Worm (Caenorhabditis elegans) whole organism, early embryonic: ENCODE data around the gene T15B7.8.

ENCODE experiments used
- B0310.2 ChIP-seq: sonication (generic microtip); optimal IDR thresholded peaks from 2 replicates; lab custom pipeline; 2016; ENCODE audit warnings: mild to moderate bottlenecking, missing genetic modification characterization, missing compliant biosample characterization
- F13C5.2 ChIP-seq: sonication (generic microtip); optimal IDR thresholded peaks from 2 replicates; lab custom pipeline; 2017; ENCODE audit warnings: mild to moderate bottlenecking, missing genetic modification characterization, inconsistent platforms, missing compliant biosample characterization
- aly-1 ChIP-seq: sonication (generic microtip); optimal IDR thresholded peaks from 2 replicates; lab custom pipeline; 2016; ENCODE audit warnings: missing genetic modification characterization, missing compliant biosample characterization
- ama-1 ChIP-seq: fragments of 150-350 bp; optimal IDR thresholded peaks from 2 replicates; lab custom pipeline; 2014
- ceh-13 ChIP-seq: fragments of 200-800 bp; sonication (Bioruptor generic); optimal IDR thresholded peaks from 2 replicates; lab custom pipeline; 2018; ENCODE audit warnings: mild to moderate bottlenecking, missing genetic modification characterization, missing compliant biosample characterization
- ceh-36 ChIP-seq: sonication (generic microtip); optimal IDR thresholded peaks from 2 replicates; lab custom pipeline; 2016; ENCODE audit warnings: missing genetic modification characterization, inconsistent platforms, missing compliant biosample characterization
- ets-7 ChIP-seq: sonication (generic microtip); optimal IDR thresholded peaks from 2 replicates; lab custom pipeline; 2016; ENCODE audit warnings: missing genotype, missing genetic modification characterization, missing compliant biosample characterization
- flt-1 ChIP-seq: fragments of 200-800 bp; sonication (Bioruptor generic); IDR thresholded peaks from 2 replicates; pipeline ENCODE4 v1.3.6; 2022; ENCODE audit warnings: missing genetic modification characterization, missing compliant biosample characterization
- hmbx-1 ChIP-seq: sonication (generic microtip); optimal IDR thresholded peaks from 2 replicates; lab custom pipeline; 2016; ENCODE audit warnings: mild to moderate bottlenecking, missing genetic modification characterization, missing compliant biosample characterization
- hmg-4 ChIP-seq: fragments of 200-800 bp; sonication (Bioruptor generic); optimal IDR thresholded peaks from 2 replicates; lab custom pipeline; 2018; ENCODE audit warnings: mild to moderate bottlenecking, missing genetic modification characterization, missing compliant biosample characterization
- hnd-1 ChIP-seq: sonication (generic microtip); optimal IDR thresholded peaks from 2 replicates; lab custom pipeline; 2016; ENCODE audit warnings: missing genetic modification characterization, missing compliant biosample characterization
- pes-1 ChIP-seq: fragments of 200-800 bp; sonication (Bioruptor generic); IDR thresholded peaks from 2 replicates; pipeline ENCODE4 v1.3.6; 2022; ENCODE audit warnings: missing genetic modification reagents, missing genetic modification characterization, missing compliant biosample characterization
- scrt-1 ChIP-seq: fragments of 200-800 bp; sonication (Bioruptor generic); IDR thresholded peaks from 2 replicates; pipeline ENCODE4 v1.3.6; 2022; ENCODE audit warnings: missing genetic modification characterization, missing compliant biosample characterization
- sea-1 ChIP-seq: fragments of 200-800 bp; sonication (Bioruptor generic); conservative IDR thresholded peaks from 2 replicates; pipeline ENCODE4 v1.3.6; 2022; ENCODE audit warnings: missing genetic modification characterization, missing compliant biosample characterization
- tbx-11 ChIP-seq: fragments of 200-800 bp; sonication (Bioruptor generic); IDR thresholded peaks from 2 replicates; pipeline ENCODE4 v1.3.6; 2022; ENCODE audit warnings: missing genetic modification characterization, missing compliant biosample characterization
- tbx-37 ChIP-seq: fragments of 200-800 bp; sonication (Bioruptor generic); conservative IDR thresholded peaks from 2 replicates; pipeline ENCODE4 v1.3.6; 2022; ENCODE audit warnings: missing genetic modification reagents, missing genetic modification characterization, missing compliant biosample characterization
- tra-4 ChIP-seq: sonication (generic microtip); optimal IDR thresholded peaks from 2 replicates; lab custom pipeline; 2017; ENCODE audit warnings: missing genetic modification characterization, missing compliant biosample characterization

T15B7.8 gene

ce11 chrV:6808962-6809361, 12.6 kb upstream of the T15B7.8 start, which contains the start of gene dmsr-16:
Gene dmsr-16, minus strand, starts transcription at chrV:6809062.
- TF ChIP-seq B0310.2 (tag; lab: Kevin White, UChicago) (no peak), ceh-13 (GFP tag; lab: Kevin White, UChicago) (no peak), F13C5.2 (tag; lab: Kevin White, UChicago) (no peak), hnd-1 (tag; lab: Kevin White, UChicago) (no peak), tbx-37 (no peak), pes-1 (GFP tag; lab: Robert Waterston, UW) (no peak), hmg-4 (GFP tag; lab: Kevin White, UChicago) (no peak), hmbx-1 (tag; lab: Kevin White, UChicago) (no peak), ets-7 (tag; lab: Kevin White, UChicago) (no peak)

ce11 chrV:6810091-6810490, 11.5 kb upstream of the T15B7.8 start:
- TF ChIP-seq pes-1 (GFP tag; lab: Robert Waterston, UW) = no peak
- TF ChIP-seq tbx-37 = no peak
- TF ChIP-seq hnd-1 (tag; lab: Kevin White, UChicago) = no peak
- TF ChIP-seq ets-7 (tag; lab: Kevin White, UChicago) = no peak

ce11 chrV:6811863-6812262, 9.7 kb upstream of the T15B7.8 start:
- no peak for TF ChIP-seq tra-4 (tag; lab: Kevin White, UChicago)
- TF ChIP-seq sea-1 (GFP tag; lab: Robert Waterston, UW) = no peak
- TF ChIP-seq B0310.2 (tag; lab: Kevin White, UChicago) = no peak
- no peak for TF ChIP-seq aly-1 (tag; lab: Kevin White, UChicago)
- TF ChIP-seq ceh-13 (GFP tag; lab: Kevin White, UChicago) = no peak
- no peak for TF ChIP-seq ama-1

- TF ChIP-seq F13C5.2 (tag; lab: Kevin White, UChicago) (no peak), ceh-36 (no peak), sea-1 (GFP tag; lab: Robert Waterston, UW) (no peak), tra-4 (tag; lab: Kevin White, UChicago) (no peak), B0310.2 (tag; lab: Kevin White, UChicago) (no peak), hmg-4 (GFP tag; lab: Kevin White, UChicago) (no peak)
Observed at ce11 chrV:6813862-6814261, 7.7 kb upstream of the T15B7.8 start.

- no peak for TF ChIP-seq tbx-37
- TF ChIP-seq tra-4 (tag; lab: Kevin White, UChicago) = no peak
- no peak for TF ChIP-seq ama-1
- no peak for TF ChIP-seq B0310.2 (tag; lab: Kevin White, UChicago)
- no peak for TF ChIP-seq scrt-1 (GFP tag; lab: Robert Waterston, UW)
- no peak for TF ChIP-seq flt-1 (GFP tag; lab: Robert Waterston, UW)
- no peak for TF ChIP-seq sea-1 (GFP tag; lab: Robert Waterston, UW)
Observed at ce11 chrV:6817184-6817583, 4.4 kb upstream of the T15B7.8 start, which contains the start of gene dmsr-14. Gene dmsr-14, minus strand, starts transcription at chrV:6817284.

- TF ChIP-seq ceh-13 (GFP tag; lab: Kevin White, UChicago) = no peak
- TF ChIP-seq ama-1 = no peak
- TF ChIP-seq ceh-36 = no peak
- TF ChIP-seq hmbx-1 (tag; lab: Kevin White, UChicago) = no peak
- TF ChIP-seq hnd-1 (tag; lab: Kevin White, UChicago) = no peak
- TF ChIP-seq flt-1 (GFP tag; lab: Robert Waterston, UW) = no peak
- TF ChIP-seq sea-1 (GFP tag; lab: Robert Waterston, UW) = no peak
- TF ChIP-seq aly-1 (tag; lab: Kevin White, UChicago) = no peak
- TF ChIP-seq B0310.2 (tag; lab: Kevin White, UChicago) = no peak
- TF ChIP-seq hmg-4 (GFP tag; lab: Kevin White, UChicago) = no peak
- TF ChIP-seq ets-7 (tag; lab: Kevin White, UChicago) = no peak
- no peak for TF ChIP-seq F13C5.2 (tag; lab: Kevin White, UChicago)
- no peak for TF ChIP-seq scrt-1 (GFP tag; lab: Robert Waterston, UW)
- TF ChIP-seq tbx-11 (GFP tag; lab: Robert Waterston, UW) = no peak
- no peak for TF ChIP-seq tbx-37
- TF ChIP-seq tra-4 (tag; lab: Kevin White, UChicago) = no peak
- TF ChIP-seq pes-1 (GFP tag; lab: Robert Waterston, UW) = no peak
Observed at ce11 chrV:6819812-6820211, 1.8 kb upstream of the T15B7.8 start, which contains the start of gene dmsr-13. Gene dmsr-13, minus strand, starts transcription at chrV:6819912.

ce11 chrV:6823432-6823831, 1.8 kb downstream of the T15B7.8 start:
- TF ChIP-seq scrt-1 (GFP tag; lab: Robert Waterston, UW) = no peak
- TF ChIP-seq B0310.2 (tag; lab: Kevin White, UChicago) = no peak
- no peak for TF ChIP-seq flt-1 (GFP tag; lab: Robert Waterston, UW)
- TF ChIP-seq ets-7 (tag; lab: Kevin White, UChicago) = no peak
- no peak for TF ChIP-seq pes-1 (GFP tag; lab: Robert Waterston, UW)
- TF ChIP-seq hmbx-1 (tag; lab: Kevin White, UChicago) = no peak
- no peak for TF ChIP-seq ceh-13 (GFP tag; lab: Kevin White, UChicago)
- no peak for TF ChIP-seq hnd-1 (tag; lab: Kevin White, UChicago)
- TF ChIP-seq ceh-36 = no peak
- TF ChIP-seq hmg-4 (GFP tag; lab: Kevin White, UChicago) = no peak
- no peak for TF ChIP-seq ama-1
- no peak for TF ChIP-seq tbx-11 (GFP tag; lab: Robert Waterston, UW)
- TF ChIP-seq F13C5.2 (tag; lab: Kevin White, UChicago) = no peak
- TF ChIP-seq sea-1 (GFP tag; lab: Robert Waterston, UW) = no peak
- no peak for TF ChIP-seq aly-1 (tag; lab: Kevin White, UChicago)
- no peak for TF ChIP-seq tra-4 (tag; lab: Kevin White, UChicago)
- no peak for TF ChIP-seq tbx-37

ce11 chrV:6828786-6829185, 7.2 kb downstream of the T15B7.8 start, which contains the start of gene dmsr-15:
Gene dmsr-15, minus strand, starts transcription at chrV:6828886.
- TF ChIP-seq hnd-1 (tag; lab: Kevin White, UChicago) = no peak
- TF ChIP-seq tbx-11 (GFP tag; lab: Robert Waterston, UW) = no peak
- TF ChIP-seq flt-1 (GFP tag; lab: Robert Waterston, UW) = no peak
- TF ChIP-seq tbx-37 = no peak
- no peak for TF ChIP-seq ama-1
- TF ChIP-seq pes-1 (GFP tag; lab: Robert Waterston, UW) = no peak
- TF ChIP-seq F13C5.2 (tag; lab: Kevin White, UChicago) = no peak
- no peak for TF ChIP-seq scrt-1 (GFP tag; lab: Robert Waterston, UW)
- no peak for TF ChIP-seq ceh-13 (GFP tag; lab: Kevin White, UChicago)
- TF ChIP-seq B0310.2 (tag; lab: Kevin White, UChicago) = no peak
- TF ChIP-seq hmbx-1 (tag; lab: Kevin White, UChicago) = no peak
- TF ChIP-seq aly-1 (tag; lab: Kevin White, UChicago) = no peak
- no peak for TF ChIP-seq ceh-36
- TF ChIP-seq sea-1 (GFP tag; lab: Robert Waterston, UW) = no peak
